Worm (Caenorhabditis elegans): ENCODE data around the gene smgl-2.

ce11 chrIV:3736244-3736643, 10.3 kb downstream of the smgl-2 start:
- TF ChIP-seq ama-1 (optimal IDR thresholded peaks at IDR 0.05) (no peak), ref-2 (tag; optimal IDR thresholded peaks at IDR 0.05) (no peak), tbx-2 (tag; optimal IDR thresholded peaks at IDR 0.05) (no peak), eyg-1 (tag; optimal IDR thresholded peaks at IDR 0.05) (no peak), nfya-1 (tag; optimal IDR thresholded peaks at IDR 0.05) (no peak), C38D4.7 (GFP tag; optimal IDR thresholded peaks at IDR 0.05) (no peak), elt-2 (tag; optimal IDR thresholded peaks at IDR 0.05) (no peak), K02D7.2 (tag; optimal IDR thresholded peaks at IDR 0.05) (no peak)
